Fruit fly (Drosophila melanogaster): Measurements from ENCODE around the gene Hr78.

DNA sequence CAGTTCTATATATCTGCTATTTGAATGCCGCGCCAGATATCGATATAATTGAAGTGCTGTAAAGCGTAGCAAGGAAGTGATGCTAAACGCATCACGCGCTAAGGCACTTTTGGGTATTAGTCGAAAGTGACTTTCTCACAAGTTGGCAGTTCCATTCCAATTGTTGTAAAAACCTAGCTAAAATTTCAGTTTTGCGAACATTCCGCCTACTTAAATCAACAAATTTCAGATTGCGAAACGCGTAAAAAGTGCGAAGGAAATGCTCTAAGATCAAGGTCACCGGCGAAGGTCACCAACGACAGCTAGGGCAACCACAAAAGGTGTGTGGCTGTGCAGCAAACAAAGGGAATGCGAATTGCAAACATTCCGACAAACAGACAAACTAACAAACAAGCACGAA is 51.6 kb downstream of the Hr78 start, which contains the start of gene Syx7:
- TF ChIP-seq CG8478 (optimal IDR thresholded peaks at IDR 0.05) (no peak), CTCF (optimal IDR thresholded peaks at IDR 0.05) (no peak)

All from S2 (cell line).